Worm (Caenorhabditis elegans) whole organism, L4 larva: ENCODE measurements around the gene F47B8.3.

Experiments used
- F49E8.2 ChIP-seq: sonication (generic microtip); optimal IDR thresholded peaks from 2 replicates; lab custom pipeline; 2016; ENCODE audit warnings: missing compliant biosample characterization, mild to moderate bottlenecking, missing genetic modification characterization, borderline replicate concordance
- Y48G9A.11 ChIP-seq: fragments of 200-800 bp; sonication (Bioruptor generic); IDR thresholded peaks from 2 replicates; pipeline ENCODE4 v1.3.6; 2022; ENCODE audit warnings: missing genetic modification reagents, missing genetic modification characterization, missing compliant biosample characterization
- duxl-1 ChIP-seq: sonication (generic microtip); optimal IDR thresholded peaks from 2 replicates; lab custom pipeline; 2016; ENCODE audit warnings: mild to moderate bottlenecking, missing genetic modification characterization, moderate library complexity, missing compliant biosample characterization; ENCODE audit not compliant: poor library complexity
- hlh-30 ChIP-seq: sonication (generic microtip); optimal IDR thresholded peaks from 2 replicates; lab custom pipeline; 2017; ENCODE audit warnings: antibody characterized with exemption, mild to moderate bottlenecking, missing genetic modification characterization, missing compliant biosample characterization; ENCODE audit not compliant: insufficient read depth
- jun-1 ChIP-seq: fragments of 150-350 bp; optimal IDR thresholded peaks from 2 replicates; lab custom pipeline; 2014; ENCODE audit warnings: missing biosample characterization, missing genetic modification reagents, missing genetic modification characterization
- lin-39 ChIP-seq: fragments of 150-350 bp; optimal IDR thresholded peaks from 2 replicates; lab custom pipeline; 2014; ENCODE audit warnings: missing biosample characterization, missing genetic modification reagents, missing genetic modification characterization
- nhr-11 ChIP-seq: fragments of 150-350 bp; optimal IDR thresholded peaks from 2 replicates; lab custom pipeline; 2014; ENCODE audit warnings: missing biosample characterization, missing genetic modification characterization
- nhr-28 ChIP-seq: fragments of 150-350 bp; optimal IDR thresholded peaks from 2 replicates; lab custom pipeline; 2014; ENCODE audit warnings: missing biosample characterization, missing genetic modification characterization
- nhr-48 ChIP-seq: sonication (generic microtip); optimal IDR thresholded peaks from 2 replicates; lab custom pipeline; 2016; ENCODE audit warnings: mild to moderate bottlenecking, missing genetic modification characterization, missing compliant biosample characterization
- nhr-6 ChIP-seq: fragments of 150-350 bp; optimal IDR thresholded peaks from 2 replicates; lab custom pipeline; 2014; ENCODE audit warnings: missing biosample characterization, missing genetic modification characterization
- pha-4 ChIP-seq, 2 experiments: fragments of 150-350 bp in 1 of 2; fragments of 200-800 bp in 1 of 2; sonication (Bioruptor generic) in 1 of 2; IDR thresholded peaks in 1 of 2; optimal IDR thresholded peaks in 1 of 2; 2 replicates each; pipeline versions ENCODE4 v1.3.6 to Lab custom; 2014 to 2022; ENCODE audit warnings: missing genetic modification characterization in 2 of 2, missing genetic modification reagents in 2 of 2, missing biosample characterization in 1 of 2, missing compliant biosample characterization in 1 of 2
- snpc-4 ChIP-seq: fragments of 150-350 bp; optimal IDR thresholded peaks from 2 replicates; lab custom pipeline; 2014; ENCODE audit warnings: missing biosample characterization, missing genetic modification characterization
- unc-39 ChIP-seq: sonication (generic microtip); optimal IDR thresholded peaks from 2 replicates; lab custom pipeline; 2017; ENCODE audit warnings: missing biosample characterization, missing genetic modification characterization

ce11 chrV:14328806-14329205 lies 6.0 kb upstream of the F47B8.3 start, which contains the start of gene pepm-1:
- TF ChIP-seq jun-1 (no peak), pha-4 (GFP tag; IDR thresholded peaks at IDR 0.05; lab: Robert Waterston, UW) (no peak), pha-4 (tag; optimal IDR thresholded peaks at IDR 0.05; lab: Kevin White, UChicago) (no peak), F49E8.2 (tag; lab: Kevin White, UChicago) (no peak), duxl-1 (tag; lab: Kevin White, UChicago) (no peak), nhr-48 (tag; lab: Kevin White, UChicago) (no peak), nhr-6 (tag; lab: Kevin White, UChicago) (no peak), nhr-11 (tag; lab: Kevin White, UChicago) (no peak), hlh-30 (tag; lab: Kevin White, UChicago) (no peak), Y48G9A.11 (GFP tag; lab: Robert Waterston, UW) (no peak), nhr-28 (tag; lab: Kevin White, UChicago) (no peak), snpc-4 (tag; lab: Kevin White, UChicago) (no peak), unc-39 (no peak), lin-39 (tag; lab: Kevin White, UChicago) (no peak)
